Worm (Caenorhabditis elegans) whole organism, L3 larva: ENCODE results near the gene F09E5.11.
"Not testable (repeated sequence)": the region's sequence is repeated elsewhere in the genome, so short reads cannot be mapped to it uniquely, and the experiment has no call there.

Experiments
- ceh-28 ChIP-seq: fragments of 150-350 bp; optimal IDR thresholded peaks from 2 replicates; lab custom pipeline; 2014; ENCODE audit warnings: missing biosample characterization, missing genetic modification reagents, missing genetic modification characterization
- elt-1 ChIP-seq: fragments of 150-350 bp; optimal IDR thresholded peaks from 2 replicates; lab custom pipeline; 2014; ENCODE audit warnings: missing biosample characterization, missing genetic modification characterization
- jun-1 ChIP-seq: fragments of 150-350 bp; optimal IDR thresholded peaks from 2 replicates; lab custom pipeline; 2014; ENCODE audit warnings: missing biosample characterization, missing genetic modification reagents, missing genetic modification characterization
- lin-15B ChIP-seq: fragments of 150-350 bp; optimal IDR thresholded peaks from 2 replicates; lab custom pipeline; 2014; ENCODE audit warnings: missing biosample characterization, missing genetic modification characterization
- nhr-23 ChIP-seq: fragments of 150-350 bp; optimal IDR thresholded peaks from 2 replicates; lab custom pipeline; 2014; ENCODE audit warnings: missing biosample characterization, missing genetic modification reagents, missing genetic modification characterization
- nhr-28 ChIP-seq: fragments of 150-350 bp; optimal IDR thresholded peaks from 2 replicates; lab custom pipeline; 2014; ENCODE audit warnings: missing biosample characterization, missing genetic modification characterization
- nhr-67 ChIP-seq: fragments of 150-350 bp; optimal IDR thresholded peaks from 2 replicates; lab custom pipeline; 2014; ENCODE audit warnings: missing biosample characterization, missing genetic modification characterization
- nhr-76 ChIP-seq: fragments of 150-350 bp; sonication (generic microtip); optimal IDR thresholded peaks from 5 replicates; lab custom pipeline; 2014; ENCODE audit warnings: missing biosample characterization, missing genetic modification characterization

- TF ChIP-seq elt-1, nhr-67, nhr-76, nhr-28 (tag; lab: Kevin White, UChicago): not testable (repeated sequence)
- TF ChIP-seq nhr-23 (peak; percentile 74), lin-15B (peak; percentile 47), jun-1 (tag; lab: Kevin White, UChicago) (peak; percentile 31), ceh-28 (tag; lab: Kevin White, UChicago) (peak; percentile 42)
These were observed 11.6 kb downstream of the F09E5.11 start for ce11 chrII:5346350-5346749.
